Worm (Caenorhabditis elegans): ENCODE measurements around the gene lars-1.

The lars-1 gene

DNA sequence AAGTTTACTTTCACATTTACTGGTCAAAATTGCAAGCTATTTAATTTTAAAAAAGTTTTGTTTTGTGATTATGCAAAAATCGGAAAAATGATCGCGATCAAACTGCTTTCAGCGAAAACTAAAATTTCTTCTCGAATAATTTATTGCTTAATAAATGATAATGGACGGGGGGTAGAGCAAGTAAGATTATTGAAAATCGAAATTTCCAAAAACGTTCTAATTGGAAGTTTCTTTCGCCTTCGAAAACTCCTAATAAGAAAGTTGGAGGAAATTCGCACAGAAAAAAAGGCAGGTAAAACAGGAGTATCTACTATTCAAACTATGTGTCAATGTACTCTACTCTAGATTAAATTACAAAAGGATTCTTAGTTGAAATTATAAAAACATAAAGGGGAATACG is 14.4 kb downstream of the lars-1 start (continued):
- TF ChIP-seq F57A8.1 (GFP tag; optimal IDR thresholded peaks at IDR 0.05): no peak
- no peak for TF ChIP-seq K12H6.12 (tag; optimal IDR thresholded peaks at IDR 0.05)
- peak; percentile 77 for TF ChIP-seq hsf-1 (GFP tag; IDR thresholded peaks at IDR 0.05)
- TF ChIP-seq F49E8.2 (tag; optimal IDR thresholded peaks at IDR 0.05; ENCODE audit: insufficient read depth): peak; percentile 82
- peak; percentile 3; the same call in 1 of the 2 replicates for TF ChIP-seq dox-1 (GFP tag; IDR thresholded peaks at IDR 0.05)
- TF ChIP-seq let-526 (GFP tag; IDR thresholded peaks at IDR 0.05): no peak
- TF ChIP-seq die-1 (tag; optimal IDR thresholded peaks at IDR 0.05): peak; percentile 54
- TF ChIP-seq ekl-4 (GFP tag; IDR thresholded peaks at IDR 0.05): peak; percentile 70
- TF ChIP-seq lin-54 (GFP tag; optimal IDR thresholded peaks at IDR 0.05): peak; percentile 52
- no peak for TF ChIP-seq F37B4.10 (GFP tag; IDR thresholded peaks at IDR 0.05)
- peak in 1 of 2 experiments; percentile 11 for TF ChIP-seq let-607 (tag; optimal IDR thresholded peaks at IDR 0.05)
- peak; percentile 69 for TF ChIP-seq unc-130 (GFP tag; optimal IDR thresholded peaks at IDR 0.05)
- TF ChIP-seq zim-3 (tag; optimal IDR thresholded peaks at IDR 0.05): peak; percentile 63
- TF ChIP-seq tbp1 (GFP tag; optimal IDR thresholded peaks at IDR 0.05): peak; percentile 47
- TF ChIP-seq Y53F4B.3 (GFP tag; IDR thresholded peaks at IDR 0.05): no peak
- TF ChIP-seq rec-8 (tag; optimal IDR thresholded peaks at IDR 0.05): no peak
- TF ChIP-seq ama-1 (optimal IDR thresholded peaks at IDR 0.05): no peak
- peak in 1 of 2 experiments; percentile 81 for TF ChIP-seq ama-1 (GFP tag; optimal IDR thresholded peaks at IDR 0.05)
- TF ChIP-seq rpc-1 (optimal IDR thresholded peaks at IDR 0.05): no peak
- peak; percentile 7 for TF ChIP-seq rpc-1 (tag; optimal IDR thresholded peaks at IDR 0.05)
- TF ChIP-seq B0336.3 (GFP tag; IDR thresholded peaks at IDR 0.05): peak; percentile 69
- peak; percentile 23 for TF ChIP-seq snpc-3.4 (tag; optimal IDR thresholded peaks at IDR 0.05)
- no peak for TF ChIP-seq attf-5 (GFP tag; optimal IDR thresholded peaks at IDR 0.05)
- no peak for TF ChIP-seq mcd-1 (GFP tag; IDR thresholded peaks at IDR 0.05)
- TF ChIP-seq nfya-2 (GFP tag; IDR thresholded peaks at IDR 0.05): peak; percentile 83; the same call in 1 of the 2 replicates

DNA sequence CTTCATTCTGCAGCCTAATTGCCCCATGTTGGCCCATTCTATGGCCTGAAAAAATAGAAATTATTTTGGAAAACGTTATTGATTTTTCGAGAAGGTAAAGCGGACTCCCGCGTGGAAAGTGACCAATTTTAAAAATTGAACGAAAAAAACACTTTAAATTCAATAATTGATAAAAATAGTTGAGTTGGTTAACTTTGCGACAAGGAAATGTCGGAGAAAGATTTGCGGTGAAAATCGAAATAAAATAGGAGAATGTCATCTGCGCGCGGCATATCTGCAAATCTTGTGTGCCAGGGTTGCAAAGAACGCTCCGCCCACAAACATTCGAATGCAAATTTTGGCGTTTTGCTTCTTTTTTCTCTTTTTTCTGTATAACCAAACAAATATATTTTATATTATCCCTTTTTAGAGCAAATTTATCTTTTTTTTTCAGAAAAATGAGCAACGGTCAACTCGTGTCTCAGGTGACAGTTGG is 15.7 kb downstream of the lars-1 start, which contains the start of the genes rnf-121 and C16C10.4:
TSS of gene rnf-121 (minus strand) at position 51 of the 475 bp plus-strand sequence.
TSS of gene C16C10.4 (plus strand) at position 434 of the 475 bp plus-strand sequence.
- TF ChIP-seq aptf-2 (GFP tag; conservative IDR thresholded peaks at IDR 0.05) (no peak), ama-1 (optimal IDR thresholded peaks at IDR 0.05) (no peak), ama-1 (GFP tag; optimal IDR thresholded peaks at IDR 0.05) (peak in 1 of 2 experiments; percentile 62), chd-7 (tag; optimal IDR thresholded peaks at IDR 0.05) (no peak), F55B11.4 (tag; optimal IDR thresholded peaks at IDR 0.05; ENCODE audit: borderline replicate concordance, insufficient read depth) (no peak), Y95B8A.8 (GFP tag; IDR thresholded peaks at IDR 0.05) (no peak), ztf-3 (GFP tag; optimal IDR thresholded peaks at IDR 0.05) (no peak), B0019.2 (GFP tag; conservative IDR thresholded peaks at IDR 0.05) (no peak), zim-3 (tag; optimal IDR thresholded peaks at IDR 0.05) (no peak), attf-5 (GFP tag; optimal IDR thresholded peaks at IDR 0.05) (peak; percentile 68), F49E8.2 (tag; optimal IDR thresholded peaks at IDR 0.05; ENCODE audit: insufficient read depth) (peak; percentile 63), him-1 (tag; optimal IDR thresholded peaks at IDR 0.05) (peak; percentile 0), sptf-2 (GFP tag; optimal IDR thresholded peaks at IDR 0.05) (no peak), mcd-1 (GFP tag; IDR thresholded peaks at IDR 0.05) (peak; percentile 75), F37B4.10 (GFP tag; IDR thresholded peaks at IDR 0.05) (no peak), nfya-1 (tag; optimal IDR thresholded peaks at IDR 0.05; ENCODE audit: borderline replicate concordance, insufficient read depth) (no peak), attf-6 (GFP tag; IDR thresholded peaks at IDR 0.05) (no peak), gei-17 (GFP tag; optimal IDR thresholded peaks at IDR 0.05) (no peak), ekl-4 (GFP tag; IDR thresholded peaks at IDR 0.05) (peak; percentile 60; the same call in 1 of the 2 replicates), madf-8 (GFP tag; conservative IDR thresholded peaks at IDR 0.05) (peak; percentile 38), K12H6.12 (tag; optimal IDR thresholded peaks at IDR 0.05) (peak; percentile 19), sdz-38 (tag; optimal IDR thresholded peaks at IDR 0.05) (no peak), hmg-20 (GFP tag; IDR thresholded peaks at IDR 0.05) (no peak), snpc-3.4 (tag; optimal IDR thresholded peaks at IDR 0.05) (peak; percentile 83), bed-2 (GFP tag; IDR thresholded peaks at IDR 0.05) (no peak), F23B12.7 (tag; optimal IDR thresholded peaks at IDR 0.05; ENCODE audit: insufficient read depth) (peak; percentile 67), ceh-100 (GFP tag; IDR thresholded peaks at IDR 0.05) (peak; percentile 77), madf-10 (tag; optimal IDR thresholded peaks at IDR 0.05) (peak; percentile 45), hmg-1.2 (GFP tag; IDR thresholded peaks at IDR 0.05) (peak; percentile 38; the same call in 1 of the 2 replicates), hrde-1 (tag; optimal IDR thresholded peaks at IDR 0.05; ENCODE audit: borderline replicate concordance) (peak; percentile 66), F57C9.4 (tag; optimal IDR thresholded peaks at IDR 0.05) (no peak)
